Fruit fly (Drosophila melanogaster) whole organism: Measurements from ENCODE around the gene Dnaaf5.

Experiments
- CG8478 ChIP-seq: fragments of >200 bp; optimal IDR thresholded peaks from 2 replicates; lab custom pipeline; 2018; ENCODE audit warnings: inconsistent platforms
- psq ChIP-seq: fragments of >200 bp; optimal IDR thresholded peaks from 2 replicates; lab custom pipeline; 2017
- usp ChIP-seq: fragments of >200 bp; optimal IDR thresholded peaks from 2 replicates; lab custom pipeline; 2017; ENCODE audit warnings: missing biosample characterization, missing genetic modification characterization, mixed read lengths

DNA sequence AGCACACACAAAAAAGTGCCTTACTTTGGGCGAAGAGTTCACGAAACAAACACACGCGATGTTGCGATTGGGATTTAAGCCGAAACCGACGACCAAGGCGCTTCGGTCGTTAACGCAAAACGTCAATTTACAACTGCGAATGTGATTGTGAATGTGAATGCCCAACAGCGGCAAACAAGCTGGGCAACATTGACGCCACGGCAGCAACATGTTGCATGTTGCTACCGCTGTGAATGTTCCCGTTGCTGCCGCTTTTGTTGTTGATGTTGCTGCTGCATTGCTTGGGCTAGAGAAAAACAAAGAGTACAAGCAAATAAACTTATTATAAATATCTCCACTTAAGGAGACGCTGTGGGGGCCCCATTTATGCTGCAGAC is 11.2 kb upstream of the Dnaaf5 start, which contains the start of gene NK7.1:
- no peak for TF ChIP-seq CG8478 (lab: Kevin White, UChicago)
- no peak for TF ChIP-seq psq
- TF ChIP-seq usp (GFP tag; lab: Kevin White, UChicago) = no peak
